Fruit fly (Drosophila melanogaster) whole organism, embryonic: ENCODE data around the gene CG12116.

Experiments
- ATbp ChIP-seq: fragments of 200-800 bp; sonication (Bioruptor generic); optimal IDR thresholded peaks from 2 replicates; lab custom pipeline; 2017; ENCODE audit warnings: missing biosample characterization, mild to moderate bottlenecking, missing genetic modification characterization, missing genetic modification reagents
- Asciz ChIP-seq: fragments of 200-800 bp; sonication (Bioruptor generic); optimal IDR thresholded peaks from 2 replicates; lab custom pipeline; 2017; ENCODE audit warnings: missing biosample characterization, mild to moderate bottlenecking, missing genetic modification characterization, missing genetic modification reagents
- CG10565 ChIP-seq: fragments of 200-800 bp; sonication (Bioruptor generic); optimal IDR thresholded peaks from 3 replicates; lab custom pipeline; 2016; ENCODE audit warnings: missing biosample characterization, mild to moderate bottlenecking, missing genetic modification characterization
- CG12104 ChIP-seq: fragments of 200-800 bp; sonication (Bioruptor generic); optimal IDR thresholded peaks from 3 replicates; lab custom pipeline; 2016; ENCODE audit warnings: missing biosample characterization, missing genetic modification characterization
- CG14014 ChIP-seq: fragments of 200-800 bp; sonication (Bioruptor generic); IDR thresholded peaks from 2 replicates; pipeline ENCODE4 v1.3.6; 2022; ENCODE audit warnings: missing biosample characterization, missing genetic modification characterization
- CG14441 ChIP-seq: fragments of 200-800 bp; sonication (Bioruptor generic); IDR thresholded peaks from 2 replicates; pipeline ENCODE4 v1.3.6; 2022; ENCODE audit warnings: missing biosample characterization, missing genetic modification characterization
- CG15696 ChIP-seq: fragments of 200-800 bp; sonication (Bioruptor generic); optimal IDR thresholded peaks from 2 replicates; lab custom pipeline; 2019; ENCODE audit warnings: missing biosample characterization, mild to moderate bottlenecking, missing genetic modification characterization, moderate library complexity
- CG1603 ChIP-seq: fragments of 200-800 bp; sonication (Bioruptor generic); optimal IDR thresholded peaks from 2 replicates; lab custom pipeline; 2019; ENCODE audit warnings: missing biosample characterization, mild to moderate bottlenecking, missing genetic modification characterization, moderate library complexity
- CG16815 ChIP-seq: fragments of 200-800 bp; sonication (Bioruptor generic); optimal IDR thresholded peaks from 3 replicates; lab custom pipeline; 2017; ENCODE audit warnings: missing biosample characterization, mild to moderate bottlenecking, missing genetic modification characterization
- CG17829 ChIP-seq: fragments of 200-800 bp; optimal IDR thresholded peaks from 2 replicates; lab custom pipeline; 2019; ENCODE audit warnings: missing biosample characterization, mild to moderate bottlenecking, missing genetic modification characterization, moderate library complexity
- CG17912 ChIP-seq: fragments of 200-800 bp; sonication (Bioruptor generic); optimal IDR thresholded peaks from 2 replicates; lab custom pipeline; 2018; ENCODE audit warnings: missing biosample characterization, mild to moderate bottlenecking, missing genetic modification characterization
- CG18011 ChIP-seq: fragments of 200-800 bp; sonication (Bioruptor generic); optimal IDR thresholded peaks from 2 replicates; lab custom pipeline; 2017; ENCODE audit warnings: missing biosample characterization, missing genetic modification characterization, mild to moderate bottlenecking, moderate library complexity, missing genotype
- CG3065 ChIP-seq: fragments of 200-800 bp; sonication (Bioruptor generic); optimal IDR thresholded peaks from 2 replicates; lab custom pipeline; 2016; ENCODE audit warnings: missing biosample characterization, missing genetic modification characterization
- CG32767 ChIP-seq: fragments of 200-800 bp; sonication (Bioruptor generic); IDR thresholded peaks from 2 replicates; pipeline ENCODE4 v1.3.6; 2022; ENCODE audit warnings: missing biosample characterization, missing genetic modification characterization
- CG3407 ChIP-seq: fragments of 200-800 bp; sonication (Bioruptor generic); optimal IDR thresholded peaks from 2 replicates; lab custom pipeline; 2018; ENCODE audit warnings: missing biosample characterization, mild to moderate bottlenecking, missing genetic modification characterization
- CG34376 ChIP-seq: fragments of 200-800 bp; sonication (Bioruptor generic); optimal IDR thresholded peaks from 2 replicates; lab custom pipeline; 2018; ENCODE audit warnings: missing biosample characterization, mild to moderate bottlenecking, missing genetic modification characterization
- CG3847 ChIP-seq: fragments of 200-800 bp; sonication (Bioruptor generic); IDR thresholded peaks from 2 replicates; pipeline ENCODE4 v1.3.6; 2022; ENCODE audit warnings: missing biosample characterization, missing genetic modification characterization
- CG4424 ChIP-seq: fragments of 200-800 bp; sonication (Bioruptor generic); optimal IDR thresholded peaks from 3 replicates; lab custom pipeline; 2016; ENCODE audit warnings: missing biosample characterization, missing genetic modification characterization
- CG6813 ChIP-seq: fragments of 200-800 bp; sonication (Bioruptor generic); optimal IDR thresholded peaks from 2 replicates; lab custom pipeline; 2017; ENCODE audit warnings: missing biosample characterization, missing genetic modification characterization, mild to moderate bottlenecking, moderate library complexity, missing genetic modification reagents
- CG7745 ChIP-seq: fragments of 200-800 bp; sonication (Bioruptor generic); optimal IDR thresholded peaks from 2 replicates; lab custom pipeline; 2018; ENCODE audit warnings: missing biosample characterization, mild to moderate bottlenecking, missing genetic modification characterization, moderate library complexity
- CG7987 ChIP-seq: fragments of 200-800 bp; sonication (Bioruptor generic); optimal IDR thresholded peaks from 2 replicates; lab custom pipeline; 2018; ENCODE audit warnings: missing biosample characterization, mild to moderate bottlenecking, missing genetic modification characterization, moderate library complexity
- Dp ChIP-seq: fragments of 200-800 bp; sonication (Bioruptor generic); optimal IDR thresholded peaks from 2 replicates; lab custom pipeline; 2018; ENCODE audit warnings: missing biosample characterization, mild to moderate bottlenecking, missing genetic modification characterization, moderate library complexity
- Gsc ChIP-seq: fragments of 200-800 bp; sonication (Bioruptor generic); IDR thresholded peaks from 2 replicates; pipeline ENCODE4 v1.3.6; 2022; ENCODE audit warnings: missing biosample characterization, missing genetic modification characterization
- Hey ChIP-seq: fragments of 200-800 bp; sonication (Bioruptor generic); optimal IDR thresholded peaks from 3 replicates; lab custom pipeline; 2018; ENCODE audit warnings: missing biosample characterization, mild to moderate bottlenecking, missing genetic modification characterization
- NC2β ChIP-seq: fragments of 200-800 bp; sonication (Bioruptor generic); optimal IDR thresholded peaks from 2 replicates; lab custom pipeline; 2016; ENCODE audit warnings: missing biosample characterization, missing genetic modification characterization
- Sox102F ChIP-seq: fragments of 200-800 bp; sonication (Bioruptor generic); optimal IDR thresholded peaks from 2 replicates; lab custom pipeline; 2018; ENCODE audit warnings: missing biosample characterization, mild to moderate bottlenecking, missing genetic modification characterization, moderate library complexity
- Ssrp ChIP-seq: fragments of 200-800 bp; sonication (Bioruptor generic); optimal IDR thresholded peaks from 2 replicates; lab custom pipeline; 2018; ENCODE audit warnings: missing biosample characterization, mild to moderate bottlenecking, missing genetic modification characterization, moderate library complexity
- ap ChIP-seq: fragments of 200-800 bp; sonication (Bioruptor generic); IDR thresholded peaks from 2 replicates; pipeline ENCODE4 v1.3.6; 2022; ENCODE audit warnings: missing biosample characterization, missing genetic modification characterization
- br ChIP-seq: fragments of >200 bp; optimal IDR thresholded peaks from 2 replicates; lab custom pipeline; 2017
- cad ChIP-seq: fragments of >200 bp; optimal IDR thresholded peaks from 2 replicates; lab custom pipeline; 2017; ENCODE audit warnings: missing biosample characterization, missing genetic modification characterization
- eyg ChIP-seq: fragments of 200-800 bp; sonication (Bioruptor generic); optimal IDR thresholded peaks from 3 replicates; lab custom pipeline; 2016; ENCODE audit warnings: missing biosample characterization, missing genetic modification characterization
- fd3F ChIP-seq: fragments of 200-800 bp; sonication (Bioruptor generic); optimal IDR thresholded peaks from 2 replicates; lab custom pipeline; 2018; ENCODE audit warnings: missing biosample characterization, mild to moderate bottlenecking, missing genetic modification characterization, moderate library complexity
- jing ChIP-seq: fragments of 200-800 bp; sonication (Bioruptor generic); optimal IDR thresholded peaks from 2 replicates; lab custom pipeline; 2018; ENCODE audit warnings: missing biosample characterization, mild to moderate bottlenecking, missing genetic modification characterization
- ken ChIP-seq: fragments of 200-800 bp; sonication (Bioruptor generic); IDR thresholded peaks from 3 replicates; pipeline ENCODE4 v1.3.6; 2022; ENCODE audit warnings: missing biosample characterization, missing genetic modification characterization
- lilli ChIP-seq: fragments of 200-800 bp; sonication (Bioruptor generic); optimal IDR thresholded peaks from 3 replicates; lab custom pipeline; 2016; ENCODE audit warnings: missing biosample characterization, missing genetic modification characterization
- mam ChIP-seq: fragments of 200-800 bp; sonication (Bioruptor generic); optimal IDR thresholded peaks from 3 replicates; lab custom pipeline; 2016; ENCODE audit warnings: missing biosample characterization, missing genetic modification characterization
- nau ChIP-seq: fragments of 200-800 bp; sonication (Bioruptor generic); optimal IDR thresholded peaks from 3 replicates; lab custom pipeline; 2017; ENCODE audit warnings: missing biosample characterization, mild to moderate bottlenecking, missing genetic modification characterization, missing genetic modification reagents
- oc ChIP-seq: fragments of 200-800 bp; sonication (Bioruptor generic); optimal IDR thresholded peaks from 2 replicates; lab custom pipeline; 2018; ENCODE audit warnings: missing biosample characterization, mild to moderate bottlenecking, missing genetic modification characterization, moderate library complexity
- pan ChIP-seq, 4 experiments: fragments of >200 bp in 3 of 4; fragments of 200-800 bp in 1 of 4; sonication (Bioruptor generic) in 1 of 4; optimal IDR thresholded peaks in 3 of 4; IDR thresholded peaks in 1 of 4; 2 replicates each; pipeline versions ENCODE4 v1.3.6 to Lab custom; 2017 to 2022; ENCODE audit warnings: missing biosample characterization in 2 of 4, missing genetic modification characterization in 2 of 4, mixed read lengths in 1 of 4
- pb ChIP-seq: fragments of 200-800 bp; sonication (Bioruptor generic); optimal IDR thresholded peaks from 3 replicates; lab custom pipeline; 2016; ENCODE audit warnings: missing biosample characterization, missing genetic modification characterization
- pnt ChIP-seq: fragments of 200-800 bp; sonication (Bioruptor generic); optimal IDR thresholded peaks from 3 replicates; lab custom pipeline; 2016; ENCODE audit warnings: missing biosample characterization, missing genetic modification characterization
- psq ChIP-seq: fragments of 200-800 bp; sonication (Bioruptor generic); optimal IDR thresholded peaks from 2 replicates; lab custom pipeline; 2017; ENCODE audit warnings: missing biosample characterization, missing genetic modification characterization
- seq ChIP-seq: fragments of 200-800 bp; sonication (Bioruptor generic); IDR thresholded peaks from 2 replicates; pipeline ENCODE4 v1.3.6; 2022; ENCODE audit warnings: missing biosample characterization, missing genetic modification characterization
- shn ChIP-seq: fragments of 200-800 bp; sonication (Bioruptor generic); optimal IDR thresholded peaks from 3 replicates; lab custom pipeline; 2016; ENCODE audit warnings: missing biosample characterization, missing genetic modification characterization
- slou ChIP-seq: fragments of 200-800 bp; sonication (Bioruptor generic); optimal IDR thresholded peaks from 3 replicates; lab custom pipeline; 2016; ENCODE audit warnings: missing biosample characterization, missing genetic modification characterization
- tio ChIP-seq: fragments of 200-800 bp; sonication (Bioruptor generic); optimal IDR thresholded peaks from 2 replicates; lab custom pipeline; 2017; ENCODE audit warnings: missing biosample characterization, missing genetic modification characterization, inconsistent platforms
- trem ChIP-seq: fragments of 200-800 bp; optimal IDR thresholded peaks from 3 replicates; lab custom pipeline; 2019; ENCODE audit warnings: missing biosample characterization, mild to moderate bottlenecking, missing genetic modification characterization, moderate library complexity
- wor ChIP-seq: fragments of 200-800 bp; sonication (Bioruptor generic); IDR thresholded peaks from 2 replicates; pipeline ENCODE4 v1.3.6; 2022; ENCODE audit warnings: missing biosample characterization, missing genetic modification characterization
- zen ChIP-seq: fragments of 200-800 bp; sonication (Bioruptor generic); optimal IDR thresholded peaks from 3 replicates; lab custom pipeline; 2018; ENCODE audit warnings: missing biosample characterization, mild to moderate bottlenecking, missing genetic modification characterization, moderate library complexity
- zfh1 ChIP-seq: fragments of 200-800 bp; sonication (Bioruptor generic); IDR thresholded peaks from 3 replicates; pipeline ENCODE4 v1.3.6; 2022; ENCODE audit warnings: missing biosample characterization, missing genetic modification characterization

CG12116 gene

DNA sequence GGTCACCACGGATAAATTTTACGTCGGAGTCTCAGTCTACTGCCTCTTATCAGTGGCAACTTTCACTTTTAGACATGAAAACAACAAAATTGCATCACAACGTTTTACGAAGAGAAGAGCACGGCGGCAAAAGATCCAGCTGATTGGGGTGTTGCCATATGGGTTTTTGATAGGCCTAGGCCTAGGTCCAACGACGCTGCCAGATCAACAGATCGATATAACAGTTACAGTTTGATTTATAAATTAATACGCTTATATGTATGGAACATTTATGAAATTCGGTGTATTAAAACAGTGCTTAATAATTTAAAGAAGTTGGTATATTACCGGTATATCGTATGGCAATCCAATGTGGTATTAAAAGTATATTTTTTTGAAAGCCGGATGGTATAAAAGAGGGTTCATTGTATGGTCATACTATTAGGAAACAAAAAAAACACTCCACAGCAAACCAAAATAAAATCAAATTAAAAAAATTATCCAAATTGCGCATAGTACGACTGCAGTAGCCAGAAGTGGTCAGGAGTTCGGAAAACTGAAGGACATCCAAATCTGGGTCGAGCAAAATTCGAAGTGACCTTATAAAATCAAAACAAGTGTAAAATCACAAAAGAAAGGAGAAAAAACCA lies 32.0 kb downstream of the CG12116 start, which contains the start of gene CG1440 (continued):
- TF ChIP-seq trem (tag; lab: Kevin White, UChicago) (peak; percentile 64), Dp (GFP tag; lab: Kevin White, UChicago) (peak; percentile 62), Ssrp (tag; lab: Kevin White, UChicago) (no peak), CG15696 (tag; lab: Kevin White, UChicago) (peak; percentile 34), NC2β (GFP tag; lab: Kevin White, UChicago) (no peak), CG7745 (tag; lab: Kevin White, UChicago) (no peak), ap (GFP tag; lab: Robert Waterston, UW) (no peak), CG3065 (GFP tag; lab: Kevin White, UChicago) (no peak), Hey (no peak), CG3847 (GFP tag; lab: Robert Waterston, UW) (peak; percentile 45; the same call in 1 of the 2 replicates), psq (no peak), nau (GFP tag; lab: Kevin White, UChicago) (no peak), seq (GFP tag; lab: Robert Waterston, UW) (no peak), jing (no peak), CG6813 (peak; percentile 21), CG12104 (GFP tag; lab: Kevin White, UChicago) (no peak), pnt (no peak), zfh1 (GFP tag; lab: Robert Waterston, UW) (no peak), pb (GFP tag; lab: Kevin White, UChicago) (no peak), CG10565 (GFP tag; lab: Kevin White, UChicago) (no peak), Gsc (GFP tag; lab: Robert Waterston, UW) (no peak), fd3F (GFP tag; lab: Kevin White, UChicago) (no peak), ken (GFP tag; lab: Robert Waterston, UW) (no peak), CG14014 (GFP tag; lab: Robert Waterston, UW) (no peak), br (lab: Kevin White, UChicago) (no peak), cad (no peak), CG3407 (GFP tag; lab: Kevin White, UChicago) (no peak), Sox102F (no peak), CG7987 (GFP tag; lab: Kevin White, UChicago) (no peak), CG1603 (tag; lab: Kevin White, UChicago) (peak; percentile 69), CG18011 (GFP tag; lab: Kevin White, UChicago) (no peak), ATbp (GFP tag; lab: Kevin White, UChicago) (no peak), CG32767 (GFP tag; lab: Robert Waterston, UW) (0 out of 2 replicates have a peak, but pooled peaks have one; percentile 24), tio (no peak), CG14441 (GFP tag; lab: Robert Waterston, UW) (no peak), shn (GFP tag; lab: Kevin White, UChicago) (no peak), CG4424 (GFP tag; lab: Kevin White, UChicago) (no peak), lilli (GFP tag; lab: Kevin White, UChicago) (peak; percentile 28), eyg (no peak), mam (GFP tag; lab: Kevin White, UChicago) (no peak), slou (GFP tag; lab: Kevin White, UChicago) (no peak), CG34376 (GFP tag; lab: Kevin White, UChicago) (no peak), oc (tag; lab: Kevin White, UChicago) (no peak), CG17912 (GFP tag; lab: Kevin White, UChicago) (no peak), CG17829 (tag; lab: Kevin White, UChicago) (peak; percentile 16), wor (no peak), Asciz (GFP tag; lab: Kevin White, UChicago) (no peak), CG16815 (GFP tag; lab: Kevin White, UChicago) (no peak), zen (tag; lab: Kevin White, UChicago) (no peak), pan (optimal IDR thresholded peaks at IDR 0.05; lab: Kevin White, UChicago) (no peak), pan (GFP tag; optimal IDR thresholded peaks at IDR 0.05 in 1 of 2, IDR thresholded peaks at IDR 0.05 in 1 of 2) (no peak)
